Worm (Caenorhabditis elegans) whole organism, early embryonic: ENCODE data around the gene C34D4.3.

Experiments
- B0310.2 ChIP-seq: sonication (generic microtip); optimal IDR thresholded peaks from 2 replicates; lab custom pipeline; 2016; ENCODE audit warnings: mild to moderate bottlenecking, missing genetic modification characterization, missing compliant biosample characterization
- F13C5.2 ChIP-seq: sonication (generic microtip); optimal IDR thresholded peaks from 2 replicates; lab custom pipeline; 2017; ENCODE audit warnings: mild to moderate bottlenecking, missing genetic modification characterization, inconsistent platforms, missing compliant biosample characterization
- aly-1 ChIP-seq: sonication (generic microtip); optimal IDR thresholded peaks from 2 replicates; lab custom pipeline; 2016; ENCODE audit warnings: missing genetic modification characterization, missing compliant biosample characterization
- ama-1 ChIP-seq: fragments of 150-350 bp; optimal IDR thresholded peaks from 2 replicates; lab custom pipeline; 2014
- ceh-13 ChIP-seq: fragments of 200-800 bp; sonication (Bioruptor generic); optimal IDR thresholded peaks from 2 replicates; lab custom pipeline; 2018; ENCODE audit warnings: mild to moderate bottlenecking, missing genetic modification characterization, missing compliant biosample characterization
- ceh-36 ChIP-seq: sonication (generic microtip); optimal IDR thresholded peaks from 2 replicates; lab custom pipeline; 2016; ENCODE audit warnings: missing genetic modification characterization, inconsistent platforms, missing compliant biosample characterization
- ets-7 ChIP-seq: sonication (generic microtip); optimal IDR thresholded peaks from 2 replicates; lab custom pipeline; 2016; ENCODE audit warnings: missing genotype, missing genetic modification characterization, missing compliant biosample characterization
- flt-1 ChIP-seq: fragments of 200-800 bp; sonication (Bioruptor generic); IDR thresholded peaks from 2 replicates; pipeline ENCODE4 v1.3.6; 2022; ENCODE audit warnings: missing genetic modification characterization, missing compliant biosample characterization
- hmbx-1 ChIP-seq: sonication (generic microtip); optimal IDR thresholded peaks from 2 replicates; lab custom pipeline; 2016; ENCODE audit warnings: mild to moderate bottlenecking, missing genetic modification characterization, missing compliant biosample characterization
- hmg-4 ChIP-seq: fragments of 200-800 bp; sonication (Bioruptor generic); optimal IDR thresholded peaks from 2 replicates; lab custom pipeline; 2018; ENCODE audit warnings: mild to moderate bottlenecking, missing genetic modification characterization, missing compliant biosample characterization
- hnd-1 ChIP-seq: sonication (generic microtip); optimal IDR thresholded peaks from 2 replicates; lab custom pipeline; 2016; ENCODE audit warnings: missing genetic modification characterization, missing compliant biosample characterization
- pes-1 ChIP-seq: fragments of 200-800 bp; sonication (Bioruptor generic); IDR thresholded peaks from 2 replicates; pipeline ENCODE4 v1.3.6; 2022; ENCODE audit warnings: missing genetic modification reagents, missing genetic modification characterization, missing compliant biosample characterization
- scrt-1 ChIP-seq: fragments of 200-800 bp; sonication (Bioruptor generic); IDR thresholded peaks from 2 replicates; pipeline ENCODE4 v1.3.6; 2022; ENCODE audit warnings: missing genetic modification characterization, missing compliant biosample characterization
- sea-1 ChIP-seq: fragments of 200-800 bp; sonication (Bioruptor generic); conservative IDR thresholded peaks from 2 replicates; pipeline ENCODE4 v1.3.6; 2022; ENCODE audit warnings: missing genetic modification characterization, missing compliant biosample characterization
- tbx-11 ChIP-seq: fragments of 200-800 bp; sonication (Bioruptor generic); IDR thresholded peaks from 2 replicates; pipeline ENCODE4 v1.3.6; 2022; ENCODE audit warnings: missing genetic modification characterization, missing compliant biosample characterization
- tbx-37 ChIP-seq: fragments of 200-800 bp; sonication (Bioruptor generic); conservative IDR thresholded peaks from 2 replicates; pipeline ENCODE4 v1.3.6; 2022; ENCODE audit warnings: missing genetic modification reagents, missing genetic modification characterization, missing compliant biosample characterization
- tra-4 ChIP-seq: sonication (generic microtip); optimal IDR thresholded peaks from 2 replicates; lab custom pipeline; 2017; ENCODE audit warnings: missing genetic modification characterization, missing compliant biosample characterization

C34D4.3 gene

ce11 chrIV:7188528-7189422, 35.3 kb downstream of the C34D4.3 start, which contains the start of gene srlf-7:
Gene srlf-7, plus strand, starts transcription at chrIV:7189287.
- TF ChIP-seq hnd-1 (tag; lab: Kevin White, UChicago) (no peak), hmg-4 (GFP tag; lab: Kevin White, UChicago) (no peak), ama-1 (lab: Kevin White, UChicago) (no peak), pes-1 (GFP tag; lab: Robert Waterston, UW) (no peak), sea-1 (no peak), ets-7 (tag; lab: Kevin White, UChicago) (no peak), hmbx-1 (tag; lab: Kevin White, UChicago) (no peak), flt-1 (GFP tag; lab: Robert Waterston, UW) (no peak), tbx-11 (no peak), scrt-1 (GFP tag; lab: Robert Waterston, UW) (no peak)

DNA sequence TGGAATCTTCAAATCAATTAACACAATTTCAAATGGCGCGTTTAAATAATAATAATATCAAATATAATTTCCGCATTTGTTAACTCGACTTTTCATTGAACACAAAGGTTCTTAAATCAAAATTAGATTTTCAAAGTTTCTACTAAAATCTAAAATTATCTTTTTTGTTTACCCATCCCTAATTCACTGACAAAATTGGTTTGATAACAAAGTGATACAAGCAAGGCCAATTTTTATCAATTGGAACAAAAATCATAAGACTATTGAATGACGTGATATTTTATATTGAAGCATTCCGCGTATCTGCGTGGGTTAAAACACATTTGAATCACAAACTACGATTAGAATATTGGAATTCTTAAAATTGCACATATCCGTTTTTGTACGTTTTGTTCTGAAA, 36.9 kb downstream of the C34D4.3 start:
- no peak for TF ChIP-seq sea-1
- no peak for TF ChIP-seq tbx-37

ce11 chrIV:7191745-7192144, 38.3 kb downstream of the C34D4.3 start, which contains the start of gene R13A1.5:
Gene R13A1.5, minus strand, starts transcription at chrIV:7191845.
- TF ChIP-seq pes-1 (GFP tag; lab: Robert Waterston, UW) (no peak), ceh-13 (GFP tag; lab: Kevin White, UChicago) (no peak), hmg-4 (GFP tag; lab: Kevin White, UChicago) (no peak), aly-1 (tag; lab: Kevin White, UChicago) (no peak), scrt-1 (GFP tag; lab: Robert Waterston, UW) (no peak), ceh-36 (no peak), flt-1 (GFP tag; lab: Robert Waterston, UW) (no peak), tra-4 (tag; lab: Kevin White, UChicago) (no peak), sea-1 (no peak), ets-7 (tag; lab: Kevin White, UChicago) (no peak), hnd-1 (tag; lab: Kevin White, UChicago) (no peak), F13C5.2 (tag; lab: Kevin White, UChicago) (no peak), hmbx-1 (tag; lab: Kevin White, UChicago) (no peak), B0310.2 (tag; lab: Kevin White, UChicago) (no peak), tbx-37 (no peak), ama-1 (lab: Kevin White, UChicago) (no peak), tbx-11 (no peak)

DNA sequence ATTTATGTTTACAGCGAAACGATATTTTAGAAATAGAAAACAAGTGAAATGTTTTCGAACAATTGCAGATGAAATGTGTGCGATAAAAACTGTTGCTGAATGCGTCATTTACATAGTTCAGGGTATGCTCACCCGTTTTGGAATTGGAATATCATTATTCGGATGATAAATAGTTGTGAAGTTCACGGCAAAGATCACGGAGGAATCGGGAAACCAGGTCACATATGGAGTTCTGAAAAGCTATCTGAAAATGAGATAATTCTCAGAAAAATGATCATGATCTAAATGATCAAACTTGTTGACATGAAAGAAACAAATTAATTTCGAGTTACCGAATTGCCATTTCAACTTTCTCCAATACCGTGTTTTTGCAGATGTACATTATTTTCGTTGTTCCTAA, 42.3 kb downstream of the C34D4.3 start, which contains the start of gene best-16:
best-16 (minus strand) TSS at position 101 of the 400 bp plus-strand sequence.
- no peak for TF ChIP-seq aly-1 (tag; lab: Kevin White, UChicago)
- TF ChIP-seq tbx-37, result no peak
- TF ChIP-seq ets-7 (tag; lab: Kevin White, UChicago), result no peak
- TF ChIP-seq hnd-1 (tag; lab: Kevin White, UChicago), result no peak
- no peak for TF ChIP-seq hmbx-1 (tag; lab: Kevin White, UChicago)
- no peak for TF ChIP-seq ama-1 (lab: Kevin White, UChicago)
- TF ChIP-seq sea-1, result no peak
- no peak for TF ChIP-seq ceh-13 (GFP tag; lab: Kevin White, UChicago)
- TF ChIP-seq hmg-4 (GFP tag; lab: Kevin White, UChicago), result no peak
- TF ChIP-seq ceh-36, result no peak
- no peak for TF ChIP-seq B0310.2 (tag; lab: Kevin White, UChicago)
- no peak for TF ChIP-seq tra-4 (tag; lab: Kevin White, UChicago)
- TF ChIP-seq F13C5.2 (tag; lab: Kevin White, UChicago), result no peak
- no peak for TF ChIP-seq scrt-1 (GFP tag; lab: Robert Waterston, UW)
- TF ChIP-seq pes-1 (GFP tag; lab: Robert Waterston, UW), result no peak
- no peak for TF ChIP-seq tbx-11

DNA sequence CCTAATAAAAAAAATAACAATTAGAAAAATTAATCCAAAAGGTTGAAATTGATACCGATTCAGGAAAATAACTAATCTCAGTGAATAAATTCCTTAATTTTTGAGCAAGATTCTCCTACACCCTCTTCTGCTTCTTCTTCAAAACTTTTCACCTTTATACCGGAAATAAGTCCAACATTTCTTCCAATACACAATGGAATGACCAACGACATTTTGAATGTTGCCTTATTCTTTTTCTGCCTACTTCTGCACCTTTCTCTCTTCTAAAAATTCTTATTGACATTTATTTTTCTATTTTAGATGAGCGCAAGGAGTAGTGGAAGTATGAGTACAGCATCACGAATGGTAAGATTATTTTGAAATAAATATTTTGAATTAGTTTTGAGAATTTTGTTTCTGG, 43.4 kb downstream of the C34D4.3 start, which contains the start of gene unc-8:
unc-8 (plus strand) TSS at position 301 of the 400 bp plus-strand sequence.
- TF ChIP-seq tbx-11 (no peak), hnd-1 (tag; lab: Kevin White, UChicago) (no peak), hmbx-1 (tag; lab: Kevin White, UChicago) (no peak), sea-1 (no peak), pes-1 (GFP tag; lab: Robert Waterston, UW) (no peak), hmg-4 (GFP tag; lab: Kevin White, UChicago) (no peak), B0310.2 (tag; lab: Kevin White, UChicago) (no peak), ama-1 (lab: Kevin White, UChicago) (no peak), scrt-1 (GFP tag; lab: Robert Waterston, UW) (no peak), ceh-13 (GFP tag; lab: Kevin White, UChicago) (no peak), F13C5.2 (tag; lab: Kevin White, UChicago) (no peak), ceh-36 (no peak), aly-1 (tag; lab: Kevin White, UChicago) (no peak), tbx-37 (no peak), flt-1 (GFP tag; lab: Robert Waterston, UW) (no peak), ets-7 (tag; lab: Kevin White, UChicago) (no peak)

- TF ChIP-seq aly-1 (tag; lab: Kevin White, UChicago) (no peak), ama-1 (lab: Kevin White, UChicago) (no peak), scrt-1 (GFP tag; lab: Robert Waterston, UW) (no peak), hmbx-1 (tag; lab: Kevin White, UChicago) (no peak), ceh-13 (GFP tag; lab: Kevin White, UChicago) (no peak), ets-7 (tag; lab: Kevin White, UChicago) (no peak), B0310.2 (tag; lab: Kevin White, UChicago) (no peak), hnd-1 (tag; lab: Kevin White, UChicago) (no peak), tbx-11 (no peak), flt-1 (GFP tag; lab: Robert Waterston, UW) (no peak), F13C5.2 (tag; lab: Kevin White, UChicago) (no peak), hmg-4 (GFP tag; lab: Kevin White, UChicago) (no peak), tra-4 (tag; lab: Kevin White, UChicago) (no peak), sea-1 (no peak), ceh-36 (no peak), tbx-37 (no peak), pes-1 (GFP tag; lab: Robert Waterston, UW) (no peak)
These were observed 50.2 kb downstream of the C34D4.3 start, which contains the start of gene R13A1.3 for ce11 chrIV:7203696-7204095. Gene R13A1.3, plus strand, starts transcription at chrIV:7203996.
